Fruit fly (Drosophila melanogaster) whole organism, embryonic: ENCODE measurements around the gene U2af50.

Experiments
- CG10274 ChIP-seq: fragments of 200-800 bp; sonication (Bioruptor generic); optimal IDR thresholded peaks from 3 replicates; lab custom pipeline; 2017; ENCODE audit warnings: missing biosample characterization, mild to moderate bottlenecking, missing genetic modification characterization
- CG10366 ChIP-seq: fragments of 200-800 bp; sonication (Bioruptor generic); IDR thresholded peaks from 2 replicates; pipeline ENCODE4 v1.3.6; 2022; ENCODE audit warnings: missing biosample characterization, missing genetic modification characterization
- CG10959 ChIP-seq: fragments of 200-800 bp; sonication (Bioruptor generic); IDR thresholded peaks from 2 replicates; pipeline ENCODE4 v1.3.6; 2022; ENCODE audit warnings: missing biosample characterization, missing genetic modification characterization
- CG14860 ChIP-seq: fragments of 200-800 bp; sonication (Bioruptor generic); IDR thresholded peaks from 3 replicates; pipeline ENCODE4 v1.3.6; 2022; ENCODE audit warnings: missing biosample characterization, missing genetic modification characterization; ENCODE audit not compliant: partially characterized antibody
- CG16863 ChIP-seq: fragments of 200-800 bp; sonication (Bioruptor generic); optimal IDR thresholded peaks from 3 replicates; lab custom pipeline; 2016; ENCODE audit warnings: missing biosample characterization, missing genetic modification characterization
- CG17802 ChIP-seq: fragments of 200-800 bp; sonication (Bioruptor generic); optimal IDR thresholded peaks from 2 replicates; lab custom pipeline; 2018; ENCODE audit warnings: missing biosample characterization, mild to moderate bottlenecking, missing genetic modification characterization, moderate library complexity
- CG18764 ChIP-seq: fragments of 200-800 bp; sonication (Bioruptor generic); optimal IDR thresholded peaks from 3 replicates; lab custom pipeline; 2016; ENCODE audit warnings: missing biosample characterization, missing genetic modification characterization
- CG2116 ChIP-seq: fragments of 200-800 bp; sonication (Bioruptor generic); optimal IDR thresholded peaks from 3 replicates; lab custom pipeline; 2018; ENCODE audit warnings: missing biosample characterization, mild to moderate bottlenecking, missing genetic modification characterization
- CG31388 ChIP-seq: fragments of 200-800 bp; sonication (Bioruptor generic); optimal IDR thresholded peaks from 2 replicates; lab custom pipeline; 2016; ENCODE audit warnings: missing biosample characterization, missing genetic modification characterization
- CG34224 ChIP-seq: fragments of 200-800 bp; sonication (Bioruptor generic); IDR thresholded peaks from 3 replicates; pipeline ENCODE4 v1.3.6; 2022; ENCODE audit warnings: missing biosample characterization, missing genetic modification characterization; ENCODE audit not compliant: partially characterized antibody
- CG34422 ChIP-seq: fragments of 200-800 bp; sonication (Bioruptor generic); IDR thresholded peaks from 3 replicates; pipeline ENCODE4 v1.3.6; 2022; ENCODE audit warnings: missing biosample characterization, missing genetic modification characterization
- CG3838 ChIP-seq: fragments of 200-800 bp; sonication (Bioruptor generic); optimal IDR thresholded peaks from 3 replicates; lab custom pipeline; 2016; ENCODE audit warnings: missing biosample characterization, missing genetic modification characterization
- CG9437 ChIP-seq: fragments of 200-800 bp; sonication (Bioruptor generic); optimal IDR thresholded peaks from 2 replicates; lab custom pipeline; 2018; ENCODE audit warnings: missing biosample characterization, mild to moderate bottlenecking, missing genetic modification characterization
- CG9876 ChIP-seq: fragments of 200-800 bp; sonication (Bioruptor generic); optimal IDR thresholded peaks from 2 replicates; lab custom pipeline; 2016; ENCODE audit warnings: missing biosample characterization, missing genetic modification characterization
- Dfd ChIP-seq, 2 experiments: fragments of >200 bp; optimal IDR thresholded peaks; 2 replicates each; lab custom pipeline; 2017; ENCODE audit warnings: missing biosample characterization in 2 of 2, missing genetic modification characterization in 2 of 2
- HLH3B ChIP-seq: fragments of 200-800 bp; sonication (Bioruptor generic); IDR thresholded peaks from 2 replicates; pipeline ENCODE4 v1.3.6; 2022; ENCODE audit warnings: missing biosample characterization, missing genetic modification characterization
- HLH4C ChIP-seq: fragments of 200-800 bp; sonication (Bioruptor generic); IDR thresholded peaks from 3 replicates; pipeline ENCODE4 v1.3.6; 2022; ENCODE audit warnings: missing biosample characterization, missing genetic modification characterization; ENCODE audit not compliant: partially characterized antibody
- HLHmδ ChIP-seq: fragments of 200-800 bp; sonication (Bioruptor generic); optimal IDR thresholded peaks from 2 replicates; lab custom pipeline; 2018; ENCODE audit warnings: missing biosample characterization, mild to moderate bottlenecking, missing genetic modification characterization, moderate library complexity
- NK7.1 ChIP-seq: fragments of 200-800 bp; sonication (Bioruptor generic); optimal IDR thresholded peaks from 3 replicates; lab custom pipeline; 2016; ENCODE audit warnings: missing biosample characterization, missing genetic modification characterization
- Nf-YC ChIP-seq: fragments of 200-800 bp; optimal IDR thresholded peaks from 3 replicates; lab custom pipeline; 2019; ENCODE audit warnings: missing biosample characterization, mild to moderate bottlenecking, missing genetic modification characterization, moderate library complexity
- Ptx1 ChIP-seq: fragments of 200-800 bp; sonication (Bioruptor generic); IDR thresholded peaks from 2 replicates; pipeline ENCODE4 v1.3.6; 2022; ENCODE audit warnings: missing biosample characterization, missing genetic modification characterization
- Scr ChIP-seq: fragments of 200-800 bp; sonication (Bioruptor generic); IDR thresholded peaks from 2 replicates; pipeline ENCODE4 v1.3.6; 2022; ENCODE audit warnings: missing biosample characterization, missing genetic modification characterization; ENCODE audit not compliant: partially characterized antibody
- Sox100B ChIP-seq: fragments of 200-800 bp; sonication (Bioruptor generic); optimal IDR thresholded peaks from 3 replicates; lab custom pipeline; 2018; ENCODE audit warnings: missing biosample characterization, mild to moderate bottlenecking, missing genetic modification characterization
- TFAM ChIP-seq: fragments of 200-800 bp; sonication (Bioruptor generic); optimal IDR thresholded peaks from 2 replicates; lab custom pipeline; 2017; ENCODE audit warnings: missing biosample characterization, missing genetic modification characterization, inconsistent platforms
- bcd ChIP-seq: fragments of 200-800 bp; sonication (Bioruptor generic); optimal IDR thresholded peaks from 2 replicates; lab custom pipeline; 2017; ENCODE audit warnings: missing biosample characterization, mild to moderate bottlenecking, missing genetic modification characterization
- bsh ChIP-seq, 2 experiments: fragments of 200-800 bp; sonication (Bioruptor generic); optimal IDR thresholded peaks; 2 replicates each; lab custom pipeline; 2017 to 2018; ENCODE audit warnings: mild to moderate bottlenecking in 2 of 2, missing biosample characterization in 2 of 2, missing genetic modification characterization in 2 of 2, moderate library complexity in 1 of 2
- ci ChIP-seq: fragments of 200-800 bp; sonication (Bioruptor generic); IDR thresholded peaks from 3 replicates; pipeline ENCODE4 v1.3.6; 2022; ENCODE audit warnings: missing biosample characterization, missing genetic modification characterization
- da ChIP-seq: fragments of 200-800 bp; sonication (Bioruptor generic); optimal IDR thresholded peaks from 2 replicates; lab custom pipeline; 2016; ENCODE audit warnings: missing biosample characterization, missing genetic modification characterization
- eve ChIP-seq, 2 experiments: fragments of >200 bp; optimal IDR thresholded peaks; 2 replicates each; lab custom pipeline; 2017; ENCODE audit warnings: missing biosample characterization in 2 of 2, missing genetic modification characterization in 2 of 2
- ftz-f1 ChIP-seq: fragments of 200-800 bp; sonication (Bioruptor generic); optimal IDR thresholded peaks from 2 replicates; lab custom pipeline; 2016; ENCODE audit warnings: missing biosample characterization, missing genetic modification characterization
- gcm ChIP-seq: fragments of 200-800 bp; sonication (Bioruptor generic); optimal IDR thresholded peaks from 2 replicates; lab custom pipeline; 2019; ENCODE audit warnings: missing biosample characterization, mild to moderate bottlenecking, missing genetic modification characterization, moderate library complexity
- grau ChIP-seq: fragments of 200-800 bp; optimal IDR thresholded peaks from 3 replicates; lab custom pipeline; 2019; ENCODE audit warnings: missing biosample characterization, mild to moderate bottlenecking, missing genetic modification characterization, moderate library complexity
- kah ChIP-seq: fragments of 200-800 bp; sonication (Bioruptor generic); optimal IDR thresholded peaks from 2 replicates; lab custom pipeline; 2018; ENCODE audit warnings: missing biosample characterization, mild to moderate bottlenecking, missing genetic modification characterization
- mam ChIP-seq: fragments of 200-800 bp; sonication (Bioruptor generic); optimal IDR thresholded peaks from 3 replicates; lab custom pipeline; 2016; ENCODE audit warnings: missing biosample characterization, missing genetic modification characterization
- ranshi ChIP-seq: fragments of 200-800 bp; sonication (Bioruptor generic); IDR thresholded peaks from 2 replicates; pipeline ENCODE4 v1.3.6; 2022; ENCODE audit warnings: missing biosample characterization, missing genetic modification characterization
- sc ChIP-seq, 3 experiments: fragments of >200 bp in 2 of 3; fragments of 200-800 bp in 1 of 3; sonication (Bioruptor generic) in 1 of 3; optimal IDR thresholded peaks; 2 replicates in 2 of 3; 3 replicates in 1 of 3; lab custom pipeline; 2017; ENCODE audit warnings: mild to moderate bottlenecking in 1 of 3, missing biosample characterization in 1 of 3, missing genetic modification characterization in 1 of 3, missing genetic modification reagents in 1 of 3
- shn ChIP-seq: fragments of 200-800 bp; sonication (Bioruptor generic); optimal IDR thresholded peaks from 3 replicates; lab custom pipeline; 2016; ENCODE audit warnings: missing biosample characterization, missing genetic modification characterization
- sim ChIP-seq: fragments of 200-800 bp; sonication (Bioruptor generic); IDR thresholded peaks from 2 replicates; pipeline ENCODE4 v1.3.6; 2022; ENCODE audit warnings: missing biosample characterization, missing genetic modification characterization
- so ChIP-seq: fragments of 200-800 bp; sonication (Bioruptor generic); IDR thresholded peaks from 3 replicates; pipeline ENCODE4 v1.3.6; 2022; ENCODE audit warnings: missing biosample characterization, missing genetic modification characterization
- vfl ChIP-seq: fragments of 200-800 bp; sonication (Bioruptor generic); optimal IDR thresholded peaks from 2 replicates; lab custom pipeline; 2016; ENCODE audit warnings: missing biosample characterization, missing genetic modification characterization

U2af50 gene

DNA sequence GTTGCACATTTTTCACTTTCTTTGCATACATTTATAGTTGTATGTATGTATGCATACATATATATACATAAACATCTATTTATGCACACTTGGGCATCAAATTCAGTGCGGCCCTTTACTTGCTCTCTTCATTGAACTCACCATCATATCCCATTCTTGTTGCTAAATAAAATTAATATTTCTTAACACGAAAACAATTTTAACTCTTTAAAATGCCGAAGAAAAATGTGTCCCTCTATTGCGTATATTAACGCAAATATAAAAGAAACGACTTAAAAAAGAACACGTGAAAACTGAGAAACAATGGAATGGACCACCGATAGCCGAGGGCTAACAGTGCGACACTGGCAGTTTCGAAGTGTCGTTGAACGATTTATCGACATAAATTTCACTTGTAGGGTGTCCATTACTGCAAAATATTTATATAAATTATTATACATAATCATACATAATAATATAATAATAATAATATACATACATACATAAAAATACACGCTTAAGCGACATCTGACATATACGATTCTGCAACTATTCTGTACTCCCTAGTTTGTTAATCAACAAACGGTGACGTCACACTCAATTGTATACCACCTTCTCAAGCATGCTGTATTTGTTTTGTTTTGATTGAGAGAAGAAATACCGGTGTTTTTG lies at the start of gene U2af50, which contains the start of gene PIG-Q (continued):
- TF ChIP-seq CG9437 (GFP tag; lab: Kevin White, UChicago) (peak; percentile 90), kah (GFP tag; lab: Kevin White, UChicago) (peak; percentile 82), Sox100B (GFP tag; lab: Kevin White, UChicago) (peak; percentile 90), shn (no peak), ci (GFP tag; lab: Robert Waterston, UW) (no peak; the same call in none of the 3 replicates), so (GFP tag; lab: Robert Waterston, UW) (peak; percentile 93; the same call in 2 of the 3 replicates), CG34224 (GFP tag; lab: Robert Waterston, UW) (no peak), Dfd (GFP tag; optimal IDR thresholded peaks at IDR 0.05; lab: Kevin White, UChicago) (no peak), TFAM (GFP tag; lab: Kevin White, UChicago) (no peak), CG31388 (GFP tag; lab: Kevin White, UChicago) (peak; percentile 76), CG10274 (GFP tag; lab: Kevin White, UChicago) (peak; percentile 70), CG10366 (GFP tag; lab: Robert Waterston, UW) (no peak; the same call in 1 of the 2 replicates), bcd (GFP tag; lab: Kevin White, UChicago) (peak; percentile 93), CG2116 (GFP tag; lab: Kevin White, UChicago) (peak; percentile 96), NK7.1 (GFP tag; lab: Kevin White, UChicago) (peak; percentile 46), CG16863 (GFP tag; lab: Kevin White, UChicago) (peak; percentile 33), mam (GFP tag; lab: Kevin White, UChicago) (peak; percentile 77), bsh (GFP tag; optimal IDR thresholded peaks at IDR 0.05; lab: Kevin White, UChicago) (peak; percentile 77 to 96), HLH4C (GFP tag; lab: Robert Waterston, UW) (peak; percentile 42; the same call in 1 of the 3 replicates), grau (tag; lab: Kevin White, UChicago) (peak; percentile 95), sc (optimal IDR thresholded peaks at IDR 0.05; lab: Kevin White, UChicago) (no peak), sc (GFP tag; optimal IDR thresholded peaks at IDR 0.05; lab: Kevin White, UChicago) (peak; percentile 88), CG18764 (GFP tag; lab: Kevin White, UChicago) (peak; percentile 91), CG17802 (peak; percentile 76), HLHmδ (no peak), CG9876 (GFP tag; lab: Kevin White, UChicago) (peak; percentile 48), CG14860 (GFP tag; lab: Robert Waterston, UW) (no peak), ftz-f1 (GFP tag; lab: Kevin White, UChicago) (no peak), Nf-YC (tag; lab: Kevin White, UChicago) (peak; percentile 83), vfl (GFP tag; lab: Kevin White, UChicago) (peak; percentile 16), Scr (GFP tag; lab: Robert Waterston, UW) (peak; percentile 57), eve (GFP tag; optimal IDR thresholded peaks at IDR 0.05; lab: Kevin White, UChicago) (no peak), CG3838 (GFP tag; lab: Kevin White, UChicago) (peak; percentile 60), HLH3B (peak; percentile 91), sim (peak; percentile 73; the same call in 1 of the 2 replicates), gcm (peak; percentile 92), CG10959 (GFP tag; lab: Robert Waterston, UW) (peak; percentile 87), da (GFP tag; lab: Kevin White, UChicago) (no peak), Ptx1 (GFP tag; lab: Robert Waterston, UW) (peak; percentile 95), ranshi (peak; percentile 89), CG34422 (peak; percentile 95; the same call in 1 of the 3 replicates)
- TF ChIP-seq, all 482 proteins: peak for 334
